Worm (Caenorhabditis elegans): Measurements from ENCODE around the gene C03A3.3.
A peak's percentile ranks its signal among the peaks of the same experiment; 100 is the strongest.

The C03A3.3 gene

ce11 chrX:11266711-11267110 is 2.2 kb downstream of the C03A3.3 start, which contains the start of gene C03A3.9:
TSS of gene C03A3.9 (plus strand) at chrX:11267011.
- peak; percentile 21 for TF ChIP-seq nhr-25 (tag; optimal IDR thresholded peaks at IDR 0.05)
- no peak for TF ChIP-seq nfya-1 (tag; optimal IDR thresholded peaks at IDR 0.05; ENCODE audit: insufficient read depth)

ce11 chrX:11264715-11265114 is 4.2 kb downstream of the C03A3.3 start:
- TF ChIP-seq ZK546.5 (tag; optimal IDR thresholded peaks at IDR 0.05) (no peak), elt-2 (tag; optimal IDR thresholded peaks at IDR 0.05) (peak; percentile 82), mml-1 (tag; optimal IDR thresholded peaks at IDR 0.05) (no peak), pqm-1 (tag; optimal IDR thresholded peaks at IDR 0.05) (peak; percentile 84)

- TF ChIP-seq nhr-25 (tag; optimal IDR thresholded peaks at IDR 0.05): peak; percentile 83
- no peak for TF ChIP-seq fos-1 (tag; optimal IDR thresholded peaks at IDR 0.05)
- peak; percentile 43 for TF ChIP-seq pha-4 (tag; optimal IDR thresholded peaks at IDR 0.05)
- TF ChIP-seq fkh-10 (GFP tag; optimal IDR thresholded peaks at IDR 0.05): peak; percentile 17
- TF ChIP-seq nhr-23 (tag; optimal IDR thresholded peaks at IDR 0.05): peak; percentile 54
- peak; percentile 78 for TF ChIP-seq lin-15B (tag; optimal IDR thresholded peaks at IDR 0.05)
- TF ChIP-seq unc-62 (GFP tag; optimal IDR thresholded peaks at IDR 0.05): no peak
- TF ChIP-seq hmg-11 (tag; optimal IDR thresholded peaks at IDR 0.05): peak; percentile 84
- TF ChIP-seq ceh-9 (tag; optimal IDR thresholded peaks at IDR 0.05): no peak
- TF ChIP-seq nfya-1 (tag; optimal IDR thresholded peaks at IDR 0.05; ENCODE audit: insufficient read depth): peak; percentile 88
- TF ChIP-seq tbx-2 (tag; optimal IDR thresholded peaks at IDR 0.05): peak; percentile 19
- TF ChIP-seq egl-5 (tag; optimal IDR thresholded peaks at IDR 0.05): peak; percentile 95
- TF ChIP-seq pqm-1 (tag; optimal IDR thresholded peaks at IDR 0.05): peak; percentile 85
- TF ChIP-seq lin-39 (tag; optimal IDR thresholded peaks at IDR 0.05): peak; percentile 98
- TF ChIP-seq snpc-4 (tag; optimal IDR thresholded peaks at IDR 0.05): peak; percentile 5
- no peak for TF ChIP-seq mml-1 (tag; optimal IDR thresholded peaks at IDR 0.05)
- TF ChIP-seq nhr-76 (tag; optimal IDR thresholded peaks at IDR 0.05): no peak
- TF ChIP-seq egl-27 (tag; optimal IDR thresholded peaks at IDR 0.05): peak; percentile 23
- peak; percentile 42 for TF ChIP-seq elt-1 (tag; optimal IDR thresholded peaks at IDR 0.05)
- peak; percentile 43 for TF ChIP-seq elt-2 (tag; optimal IDR thresholded peaks at IDR 0.05)
- TF ChIP-seq nhr-12 (tag; optimal IDR thresholded peaks at IDR 0.05): no peak
Observed at ce11 chrX:11262319-11263074, 6.4 kb downstream of the C03A3.3 start, which contains the start of gene C03A3.2. TSS of gene C03A3.2 (plus strand) at chrX:11262848.

- TF ChIP-seq nfya-1 (tag; optimal IDR thresholded peaks at IDR 0.05; ENCODE audit: insufficient read depth) (peak; percentile 44), hmg-11 (tag; optimal IDR thresholded peaks at IDR 0.05) (peak; percentile 39), lin-39 (tag; optimal IDR thresholded peaks at IDR 0.05) (peak; percentile 83), lin-15B (tag; optimal IDR thresholded peaks at IDR 0.05) (peak; percentile 21), egl-5 (tag; optimal IDR thresholded peaks at IDR 0.05) (no peak), unc-62 (GFP tag; optimal IDR thresholded peaks at IDR 0.05) (no peak), daf-12 (tag; optimal IDR thresholded peaks at IDR 0.05) (no peak)
Observed at ce11 chrX:11257071-11257470, 11.8 kb downstream of the C03A3.3 start, which contains the start of gene C03A3.1. TSS of gene C03A3.1 (plus strand) at chrX:11257361.

ce11 chrX:11252429-11252828 is 16.4 kb downstream of the C03A3.3 start:
- peak; percentile 43 for TF ChIP-seq nhr-25 (tag; optimal IDR thresholded peaks at IDR 0.05)
- TF ChIP-seq nfya-1 (tag; optimal IDR thresholded peaks at IDR 0.05; ENCODE audit: insufficient read depth): peak; percentile 57
- TF ChIP-seq pqm-1 (tag; optimal IDR thresholded peaks at IDR 0.05): peak; percentile 51
- TF ChIP-seq nhr-43 (tag; optimal IDR thresholded peaks at IDR 0.05; ENCODE audit: poor library complexity, severe bottlenecking): peak; percentile 70
- TF ChIP-seq nhr-23 (tag; optimal IDR thresholded peaks at IDR 0.05): no peak
- TF ChIP-seq elt-2 (tag; optimal IDR thresholded peaks at IDR 0.05): peak; percentile 26
- peak; percentile 31 for TF ChIP-seq pha-4 (tag; optimal IDR thresholded peaks at IDR 0.05)
- TF ChIP-seq nhr-77 (tag; optimal IDR thresholded peaks at IDR 0.05): no peak
- TF ChIP-seq lin-39 (tag; optimal IDR thresholded peaks at IDR 0.05): peak; percentile 79
- TF ChIP-seq hmg-11 (tag; optimal IDR thresholded peaks at IDR 0.05): peak; percentile 68
- TF ChIP-seq ztf-4 (tag; optimal IDR thresholded peaks at IDR 0.05): no peak
- peak; percentile 27 for TF ChIP-seq tbx-2 (tag; optimal IDR thresholded peaks at IDR 0.05)

ce11 chrX:11251928-11252327 is 16.9 kb downstream of the C03A3.3 start:
- peak; percentile 8 for TF ChIP-seq pqm-1 (tag; optimal IDR thresholded peaks at IDR 0.05)
- no peak for TF ChIP-seq ztf-4 (tag; optimal IDR thresholded peaks at IDR 0.05)
- peak; percentile 21 for TF ChIP-seq elt-2 (tag; optimal IDR thresholded peaks at IDR 0.05)
- no peak for TF ChIP-seq lin-15B (tag; optimal IDR thresholded peaks at IDR 0.05)
